Fruit fly (Drosophila melanogaster) whole organism, wandering third instar larva: ENCODE measurements around the gene CG12713.

ENCODE experiments used
- Dfd ChIP-seq: fragments of >200 bp; optimal IDR thresholded peaks from 2 replicates; lab custom pipeline; 2017; ENCODE audit warnings: missing biosample characterization, missing genetic modification characterization
- Dif ChIP-seq: fragments of 200-275, 200-300 bp; sonication (Bioruptor generic); optimal IDR thresholded peaks from 2 replicates; lab custom pipeline; 2018; ENCODE audit warnings: missing biosample characterization, missing genetic modification characterization; ENCODE audit not compliant: partially characterized antibody
- Sp1 ChIP-seq: fragments of 200-800 bp; sonication (Bioruptor generic); optimal IDR thresholded peaks from 3 replicates; lab custom pipeline; 2019; ENCODE audit warnings: missing biosample characterization, mild to moderate bottlenecking, missing genetic modification characterization, moderate library complexity
- Vsx2 ChIP-seq: fragments of 200-300, 225-300 bp; sonication (Bioruptor generic); optimal IDR thresholded peaks from 2 replicates; lab custom pipeline; 2018; ENCODE audit warnings: missing biosample characterization, missing genetic modification characterization; ENCODE audit not compliant: partially characterized antibody
- brk ChIP-seq: fragments of 200-800 bp; sonication (Bioruptor generic); optimal IDR thresholded peaks from 2 replicates; lab custom pipeline; 2016; ENCODE audit warnings: missing biosample characterization, mild to moderate bottlenecking, missing genetic modification characterization
- dmrt93B ChIP-seq: fragments of 200-800 bp; sonication (Bioruptor generic); optimal IDR thresholded peaks from 2 replicates; lab custom pipeline; 2018; ENCODE audit warnings: missing biosample characterization, mild to moderate bottlenecking, missing genetic modification characterization
- dsf ChIP-seq: sonication (Bioruptor generic); optimal IDR thresholded peaks from 2 replicates; lab custom pipeline; 2016; ENCODE audit warnings: missing biosample characterization, missing genetic modification characterization, borderline replicate concordance
- fru ChIP-seq: fragments of 200-800 bp; sonication (Bioruptor generic); optimal IDR thresholded peaks from 3 replicates; lab custom pipeline; 2016; ENCODE audit warnings: missing biosample characterization, mild to moderate bottlenecking, missing genetic modification characterization
- rgr ChIP-seq: fragments of 200-800 bp; sonication (Bioruptor generic); optimal IDR thresholded peaks from 3 replicates; lab custom pipeline; 2016; ENCODE audit warnings: missing biosample characterization, mild to moderate bottlenecking, missing genetic modification characterization
- usp ChIP-seq: fragments of >200 bp; optimal IDR thresholded peaks from 2 replicates; lab custom pipeline; 2017; ENCODE audit warnings: missing biosample characterization, missing genetic modification characterization
- woc ChIP-seq: sonication (Bioruptor generic); optimal IDR thresholded peaks from 2 replicates; lab custom pipeline; 2016; ENCODE audit warnings: missing biosample characterization, mild to moderate bottlenecking, missing genetic modification characterization

The CG12713 gene

dm6 chr3L:15856035-15856434 lies 23.8 kb downstream of the CG12713 start:
- TF ChIP-seq Dfd (GFP tag; lab: Kevin White, UChicago) (peak; percentile 79), fru (GFP tag; lab: Kevin White, UChicago) (no peak), dmrt93B (GFP tag; lab: Kevin White, UChicago) (no peak), usp (GFP tag; lab: Kevin White, UChicago) (no peak)

- TF ChIP-seq fru (GFP tag; lab: Kevin White, UChicago) (no peak), usp (GFP tag; lab: Kevin White, UChicago) (no peak), Vsx2 (GFP tag; lab: Kevin White, UChicago) (no peak), dsf (no peak), brk (no peak), woc (GFP tag; lab: Kevin White, UChicago) (no peak), rgr (GFP tag; lab: Kevin White, UChicago) (no peak), Dif (GFP tag; lab: Kevin White, UChicago) (no peak), Sp1 (no peak)
These were observed 45.3 kb downstream of the CG12713 start for dm6 chr3L:15877520-15877919.
